Worm (Caenorhabditis elegans) whole organism, young adult: ENCODE results near the gene M01A8.1.

Experiments
- bed-2 ChIP-seq: fragments of 200-800 bp; sonication (Bioruptor generic); IDR thresholded peaks from 2 replicates; pipeline ENCODE4 v1.3.6; 2022; ENCODE audit warnings: missing genetic modification reagents, missing genetic modification characterization, missing compliant biosample characterization
- ceh-79 ChIP-seq: sonication (generic microtip); optimal IDR thresholded peaks from 2 replicates; lab custom pipeline; 2017; ENCODE audit warnings: mild to moderate bottlenecking, missing genetic modification characterization, missing compliant biosample characterization
- dpl-1 ChIP-seq: fragments of 150-350 bp; optimal IDR thresholded peaks from 2 replicates; lab custom pipeline; 2014; ENCODE audit warnings: missing biosample characterization, missing genetic modification reagents, missing genetic modification characterization
- egrh-3 ChIP-seq: fragments of 200-800 bp; sonication (Bioruptor generic); IDR thresholded peaks from 2 replicates; pipeline ENCODE4 v1.3.6; 2022; ENCODE audit warnings: missing genetic modification reagents, missing genetic modification characterization, missing compliant biosample characterization
- ekl-4 ChIP-seq: fragments of 200-800 bp; sonication (Bioruptor generic); IDR thresholded peaks from 2 replicates; pipeline ENCODE4 v1.3.6; 2022; ENCODE audit warnings: missing genetic modification reagents, missing genetic modification characterization, missing compliant biosample characterization
- him-1 ChIP-seq: sonication (generic microtip); optimal IDR thresholded peaks from 2 replicates; lab custom pipeline; 2016; ENCODE audit warnings: missing genotype, missing genetic modification reagents, missing genetic modification characterization, missing compliant biosample characterization
- let-607 ChIP-seq, 2 experiments: fragments of 200-800 bp in 1 of 2; sonication (Bioruptor generic) in 1 of 2; sonication (generic microtip) in 1 of 2; optimal IDR thresholded peaks; 2 replicates each; lab custom pipeline; 2016 to 2018; ENCODE audit warnings: mild to moderate bottlenecking in 2 of 2, missing compliant biosample characterization in 2 of 2, missing genetic modification characterization in 2 of 2, moderate library complexity in 2 of 2, missing genotype in 1 of 2
- lin-40 ChIP-seq: sonication (generic microtip); optimal IDR thresholded peaks from 2 replicates; lab custom pipeline; 2016; ENCODE audit warnings: missing genetic modification characterization, mild to moderate bottlenecking, missing compliant biosample characterization, missing genotype, missing genetic modification reagents
- nfya-1 ChIP-seq: sonication (generic microtip); optimal IDR thresholded peaks from 2 replicates; lab custom pipeline; 2017; ENCODE audit warnings: antibody characterized with exemption, missing compliant biosample characterization, missing genetic modification characterization, borderline replicate concordance; ENCODE audit not compliant: insufficient read depth
- sdz-38 ChIP-seq: sonication (generic microtip); optimal IDR thresholded peaks from 2 replicates; lab custom pipeline; 2016; ENCODE audit warnings: missing genotype, missing genetic modification characterization, missing compliant biosample characterization
- snpc-4 ChIP-seq, 5 experiments: fragments of 150-350 bp in 1 of 5; sonication (generic microtip) in 4 of 5; optimal IDR thresholded peaks; 2 replicates each; lab custom pipeline; 2014 to 2018; ENCODE audit warnings: missing genetic modification characterization in 5 of 5, missing biosample characterization in 3 of 5, antibody characterized with exemption in 2 of 5, mild to moderate bottlenecking in 2 of 5, missing compliant biosample characterization in 2 of 5, missing genotype in 2 of 5, moderate library complexity in 2 of 5, missing genetic modification reagents in 1 of 5
- unc-62 ChIP-seq: fragments of 150-350 bp; optimal IDR thresholded peaks from 2 replicates; lab custom pipeline; 2014; ENCODE audit warnings: missing biosample characterization, missing genetic modification reagents, missing genetic modification characterization
- ztf-22 ChIP-seq: fragments of 200-800 bp; sonication (Bioruptor generic); optimal IDR thresholded peaks from 2 replicates; lab custom pipeline; 2018; ENCODE audit warnings: mild to moderate bottlenecking, missing genetic modification characterization, moderate library complexity, missing compliant biosample characterization

ce11 chrIII:9242675-9243074 is 14.4 kb upstream of the M01A8.1 start, which contains the start of gene dat-1:
- TF ChIP-seq bed-2 (GFP tag; lab: Robert Waterston, UW) (no peak), lin-40 (tag; lab: Kevin White, UChicago) (no peak), sdz-38 (tag; lab: Kevin White, UChicago) (no peak), ztf-22 (GFP tag; lab: Kevin White, UChicago) (no peak), nfya-1 (no peak), ekl-4 (GFP tag; lab: Robert Waterston, UW) (no peak), him-1 (tag; lab: Kevin White, UChicago) (no peak), unc-62 (no peak), egrh-3 (no peak), ceh-79 (tag; lab: Kevin White, UChicago) (no peak), dpl-1 (GFP tag; lab: Kevin White, UChicago) (no peak), let-607 (tag; optimal IDR thresholded peaks at IDR 0.05; lab: Kevin White, UChicago) (no peak), snpc-4 (GFP tag; optimal IDR thresholded peaks at IDR 0.05; lab: Kevin White, UChicago) (no peak), snpc-4 (tag; optimal IDR thresholded peaks at IDR 0.05; lab: Kevin White, UChicago) (no peak)
